Worm (Caenorhabditis elegans) whole organism, L1 larva: Measurements from ENCODE around the gene golg-4.
A peak's percentile ranks its signal among the peaks of the same experiment; 100 is the strongest.

ENCODE experiments used
- C34B4.2 ChIP-seq: sonication (generic microtip); optimal IDR thresholded peaks from 2 replicates; lab custom pipeline; 2017; ENCODE audit warnings: mild to moderate bottlenecking, missing genetic modification characterization, missing compliant biosample characterization
- F16B12.6 ChIP-seq: fragments of 150-350 bp; optimal IDR thresholded peaks from 2 replicates; lab custom pipeline; 2014; ENCODE audit warnings: missing biosample characterization, missing genetic modification characterization
- Y116A8C.19 ChIP-seq: sonication (generic microtip); optimal IDR thresholded peaks from 2 replicates; lab custom pipeline; 2016; ENCODE audit warnings: missing compliant biosample characterization, missing genetic modification characterization, borderline replicate concordance
- aha-1 ChIP-seq: fragments of 150-350 bp; optimal IDR thresholded peaks from 2 replicates; lab custom pipeline; 2014; ENCODE audit warnings: missing biosample characterization, missing genetic modification characterization
- alr-1 ChIP-seq: fragments of 200-800 bp; sonication (Bioruptor generic); optimal IDR thresholded peaks from 2 replicates; lab custom pipeline; 2018; ENCODE audit warnings: borderline replicate concordance, mild to moderate bottlenecking, missing genetic modification characterization, missing compliant biosample characterization
- blmp-1 ChIP-seq: fragments of 150-350 bp; optimal IDR thresholded peaks from 2 replicates; lab custom pipeline; 2014; ENCODE audit warnings: missing biosample characterization, missing genetic modification characterization
- ceh-8 ChIP-seq: fragments of 200-800 bp; sonication (Bioruptor generic); optimal IDR thresholded peaks from 2 replicates; lab custom pipeline; 2018; ENCODE audit warnings: mild to moderate bottlenecking, missing genetic modification characterization, moderate library complexity, missing compliant biosample characterization
- ceh-82 ChIP-seq, 3 experiments: fragments of 150-350 bp in 1 of 3; sonication (generic microtip) in 2 of 3; optimal IDR thresholded peaks; 2 replicates each; lab custom pipeline; 2014 to 2017; ENCODE audit warnings: missing biosample characterization in 3 of 3, missing genetic modification characterization in 3 of 3
- ceh-88 ChIP-seq: fragments of 200-800 bp; sonication (Bioruptor generic); IDR thresholded peaks from 2 replicates; pipeline ENCODE4 v1.3.6; 2022; ENCODE audit warnings: missing genetic modification characterization, missing compliant biosample characterization
- ceh-90 ChIP-seq: sonication (generic microtip); optimal IDR thresholded peaks from 2 replicates; lab custom pipeline; 2016; ENCODE audit warnings: missing genetic modification characterization, missing compliant biosample characterization
- dpl-1 ChIP-seq, 3 experiments: fragments of 150-350 bp in 2 of 3; sonication (generic microtip) in 1 of 3; optimal IDR thresholded peaks; 2 replicates each; lab custom pipeline; 2014 to 2017; ENCODE audit warnings: missing biosample characterization in 3 of 3, missing genetic modification characterization in 3 of 3, missing genetic modification reagents in 3 of 3
- efl-1 ChIP-seq, 4 experiments: fragments of 150-350 bp; optimal IDR thresholded peaks in 3 of 4; peaks in 1 of 4; 1 replicate in 1 of 4; 2 replicates in 3 of 4; lab custom pipeline; 2014; ENCODE audit warnings: missing biosample characterization in 2 of 4, missing genetic modification characterization in 2 of 4, missing genetic modification reagents in 2 of 4
- efl-3 ChIP-seq: fragments of 200-800 bp; sonication (Bioruptor generic); optimal IDR thresholded peaks from 2 replicates; lab custom pipeline; 2018; ENCODE audit warnings: mild to moderate bottlenecking, missing genetic modification characterization, missing compliant biosample characterization
- egl-13 ChIP-seq: sonication (generic microtip); optimal IDR thresholded peaks from 2 replicates; lab custom pipeline; 2016; ENCODE audit warnings: missing genotype, missing genetic modification reagents, missing genetic modification characterization, missing compliant biosample characterization
- egl-27 ChIP-seq, 2 experiments: fragments of 150-350 bp in 1 of 2; sonication (generic microtip); optimal IDR thresholded peaks; 3 replicates each; lab custom pipeline; 2017 to 2018; ENCODE audit warnings: missing biosample characterization in 2 of 2, missing genetic modification characterization in 2 of 2, missing genetic modification reagents in 2 of 2
- ets-5 ChIP-seq: fragments of 200-800 bp; sonication (Bioruptor generic); IDR thresholded peaks from 2 replicates; pipeline ENCODE4 v1.3.6; 2022; ENCODE audit warnings: missing genetic modification characterization, missing compliant biosample characterization
- fkh-4 ChIP-seq: sonication (generic microtip); optimal IDR thresholded peaks from 2 replicates; lab custom pipeline; 2016; ENCODE audit warnings: missing compliant biosample characterization, missing genetic modification characterization, borderline replicate concordance
- hlh-17 ChIP-seq: fragments of 200-800 bp; sonication (Bioruptor generic); optimal IDR thresholded peaks from 2 replicates; lab custom pipeline; 2018; ENCODE audit warnings: missing genetic modification characterization, mild to moderate bottlenecking, missing compliant biosample characterization, moderate library complexity, borderline replicate concordance
- hpl-2 ChIP-seq: fragments of 150-350 bp; optimal IDR thresholded peaks from 2 replicates; lab custom pipeline; 2014; ENCODE audit warnings: missing biosample characterization, missing genetic modification reagents, missing genetic modification characterization
- isw-1 ChIP-seq: fragments of 200-800 bp; sonication (Bioruptor generic); IDR thresholded peaks from 2 replicates; pipeline ENCODE4 v1.3.6; 2022; ENCODE audit warnings: missing genetic modification characterization, missing compliant biosample characterization
- jun-1 ChIP-seq: fragments of 150-350 bp; optimal IDR thresholded peaks from 2 replicates; lab custom pipeline; 2014; ENCODE audit warnings: missing biosample characterization, missing genetic modification reagents, missing genetic modification characterization
- lin-13 ChIP-seq: fragments of 150-350 bp; optimal IDR thresholded peaks from 2 replicates; lab custom pipeline; 2014; ENCODE audit warnings: missing biosample characterization, missing genetic modification reagents, missing genetic modification characterization
- lin-14 ChIP-seq: fragments of 200-800 bp; sonication (Bioruptor generic); optimal IDR thresholded peaks from 2 replicates; lab custom pipeline; 2018; ENCODE audit warnings: mild to moderate bottlenecking, missing genetic modification characterization, moderate library complexity, missing compliant biosample characterization
- lin-15B ChIP-seq: fragments of 150-350 bp; sonication (generic microtip); optimal IDR thresholded peaks from 3 replicates; lab custom pipeline; 2014; ENCODE audit warnings: missing biosample characterization, missing genetic modification characterization
- lin-35 ChIP-seq, 2 experiments: fragments of 150-350 bp; optimal IDR thresholded peaks; 2 replicates each; lab custom pipeline; 2014; ENCODE audit warnings: missing biosample characterization in 2 of 2, missing genetic modification characterization in 2 of 2, missing genetic modification reagents in 2 of 2
- lin-39 ChIP-seq: fragments of 150-350 bp; optimal IDR thresholded peaks from 2 replicates; lab custom pipeline; 2014; ENCODE audit warnings: missing biosample characterization, missing genetic modification reagents, missing genetic modification characterization
- lir-3 ChIP-seq: sonication (generic microtip); optimal IDR thresholded peaks from 2 replicates; lab custom pipeline; 2016; ENCODE audit warnings: mild to moderate bottlenecking, missing genetic modification characterization, moderate library complexity, missing compliant biosample characterization; ENCODE audit not compliant: poor library complexity
- lsy-2 ChIP-seq, 2 experiments: fragments of 150-350 bp; optimal IDR thresholded peaks; 2 replicates each; lab custom pipeline; 2014; ENCODE audit warnings: missing biosample characterization in 2 of 2, missing genetic modification characterization in 2 of 2
- mab-9 ChIP-seq: fragments of 200-800 bp; sonication (Bioruptor generic); IDR thresholded peaks from 2 replicates; pipeline ENCODE4 v1.3.6; 2022; ENCODE audit warnings: missing genetic modification reagents, missing genetic modification characterization, missing compliant biosample characterization
- mdl-1 ChIP-seq, 2 experiments: fragments of 150-350 bp; optimal IDR thresholded peaks; 2 replicates each; lab custom pipeline; 2014 to 2017; ENCODE audit warnings: missing biosample characterization in 2 of 2, missing genetic modification characterization in 2 of 2, inconsistent platforms in 1 of 2
- mef-2 ChIP-seq: fragments of 150-350 bp; optimal IDR thresholded peaks from 2 replicates; lab custom pipeline; 2014; ENCODE audit warnings: missing biosample characterization, missing genetic modification characterization
- mep-1 ChIP-seq: fragments of 150-350 bp; optimal IDR thresholded peaks from 2 replicates; lab custom pipeline; 2014; ENCODE audit warnings: missing biosample characterization, missing genetic modification characterization
- nhr-12 ChIP-seq: sonication (generic microtip); optimal IDR thresholded peaks from 2 replicates; lab custom pipeline; 2017; ENCODE audit warnings: missing biosample characterization, missing genetic modification characterization
- nhr-20 ChIP-seq: sonication (generic microtip); optimal IDR thresholded peaks from 2 replicates; lab custom pipeline; 2016; ENCODE audit warnings: mild to moderate bottlenecking, missing genetic modification characterization, missing compliant biosample characterization
- nhr-237 ChIP-seq: fragments of 150-350 bp; optimal IDR thresholded peaks from 2 replicates; lab custom pipeline; 2014; ENCODE audit warnings: missing biosample characterization, missing genetic modification characterization
- nhr-47 ChIP-seq: sonication (generic microtip); optimal IDR thresholded peaks from 2 replicates; lab custom pipeline; 2016; ENCODE audit warnings: mild to moderate bottlenecking, missing genetic modification characterization, moderate library complexity, missing compliant biosample characterization
- nhr-71 ChIP-seq: sonication (generic microtip); optimal IDR thresholded peaks from 2 replicates; lab custom pipeline; 2016; ENCODE audit warnings: mild to moderate bottlenecking, missing genetic modification characterization, moderate library complexity, missing compliant biosample characterization
- nhr-77 ChIP-seq: fragments of 150-350 bp; optimal IDR thresholded peaks from 2 replicates; lab custom pipeline; 2014; ENCODE audit warnings: missing biosample characterization, missing genetic modification characterization
- pax-3 ChIP-seq: fragments of 200-800 bp; sonication (Bioruptor generic); optimal IDR thresholded peaks from 2 replicates; lab custom pipeline; 2018; ENCODE audit warnings: mild to moderate bottlenecking, missing genetic modification characterization, moderate library complexity, missing compliant biosample characterization
- rnt-1 ChIP-seq: sonication (generic microtip); optimal IDR thresholded peaks from 2 replicates; lab custom pipeline; 2016; ENCODE audit warnings: mild to moderate bottlenecking, missing genetic modification characterization, moderate library complexity, missing compliant biosample characterization
- skn-1 ChIP-seq: fragments of 150-350 bp; optimal IDR thresholded peaks from 2 replicates; lab custom pipeline; 2014; ENCODE audit warnings: missing biosample characterization, missing genetic modification characterization
- sox-4 ChIP-seq: sonication (generic microtip); optimal IDR thresholded peaks from 2 replicates; lab custom pipeline; 2016; ENCODE audit warnings: missing genetic modification characterization, missing compliant biosample characterization
- sup-37 ChIP-seq: fragments of 200-800 bp; sonication (Bioruptor generic); optimal IDR thresholded peaks from 2 replicates; lab custom pipeline; 2018; ENCODE audit warnings: mild to moderate bottlenecking, missing genetic modification characterization, missing compliant biosample characterization
- swsn-7 ChIP-seq: sonication (generic microtip); optimal IDR thresholded peaks from 2 replicates; lab custom pipeline; 2016; ENCODE audit warnings: missing genetic modification characterization, missing compliant biosample characterization
- tbx-2 ChIP-seq: sonication (generic microtip); optimal IDR thresholded peaks from 2 replicates; lab custom pipeline; 2016; ENCODE audit warnings: missing genetic modification characterization, missing compliant biosample characterization
- tlp-1 ChIP-seq: fragments of 150-350 bp; optimal IDR thresholded peaks from 2 replicates; lab custom pipeline; 2014; ENCODE audit warnings: missing biosample characterization, missing genetic modification characterization
- unc-130 ChIP-seq: fragments of 150-350 bp; optimal IDR thresholded peaks from 2 replicates; lab custom pipeline; 2017; ENCODE audit warnings: missing biosample characterization, missing genetic modification characterization, inconsistent platforms
- unc-30 ChIP-seq: sonication (generic microtip); optimal IDR thresholded peaks from 2 replicates; lab custom pipeline; 2017; ENCODE audit warnings: missing biosample characterization, missing genetic modification characterization
- unc-86 ChIP-seq: sonication (generic microtip); optimal IDR thresholded peaks from 2 replicates; lab custom pipeline; 2016; ENCODE audit warnings: missing genetic modification characterization, missing compliant biosample characterization
- xbp-1 ChIP-seq: sonication (generic microtip); optimal IDR thresholded peaks from 2 replicates; lab custom pipeline; 2016; ENCODE audit warnings: missing genetic modification characterization, missing compliant biosample characterization
- zag-1 ChIP-seq: fragments of 150-350 bp; optimal IDR thresholded peaks from 2 replicates; lab custom pipeline; 2014; ENCODE audit warnings: missing biosample characterization, missing genetic modification characterization
- ztf-11 ChIP-seq, 2 experiments: sonication (generic microtip); optimal IDR thresholded peaks; 2 replicates each; lab custom pipeline; 2016 to 2017; ENCODE audit warnings: missing genetic modification characterization in 2 of 2, missing biosample characterization in 1 of 2, missing compliant biosample characterization in 1 of 2

Gene golg-4

ce11 chrIII:3456226-3456625 is 50.9 kb downstream of the golg-4 start (continued):
- peak; percentile 97 for TF ChIP-seq lin-14 (GFP tag; lab: Kevin White, UChicago)
- peak; percentile 99 for TF ChIP-seq tbx-2
- peak; percentile 57 to 64 for TF ChIP-seq egl-27 (tag; optimal IDR thresholded peaks at IDR 0.05; lab: Kevin White, UChicago)
- TF ChIP-seq lsy-2 (tag; optimal IDR thresholded peaks at IDR 0.05; lab: Kevin White, UChicago) = peak; percentile 99
- TF ChIP-seq lin-13 (GFP tag; lab: Kevin White, UChicago) = peak; percentile 99
- TF ChIP-seq mab-9 (GFP tag; lab: Robert Waterston, UW) = peak; percentile 97
- peak; percentile 99 for TF ChIP-seq lin-15B (tag; lab: Kevin White, UChicago)
- peak; percentile 97 for TF ChIP-seq rnt-1 (tag; lab: Kevin White, UChicago)
- peak; percentile 68 for TF ChIP-seq zag-1 (tag; lab: Kevin White, UChicago)
- TF ChIP-seq isw-1 (GFP tag; lab: Robert Waterston, UW) = peak; percentile 98
- peak; percentile 93 to 96 (median 94) for TF ChIP-seq dpl-1 (GFP tag; optimal IDR thresholded peaks at IDR 0.05; lab: Kevin White, UChicago)
- peak; percentile 99 for TF ChIP-seq nhr-71 (tag; lab: Kevin White, UChicago)
- peak; percentile 60 for TF ChIP-seq C34B4.2 (tag; lab: Kevin White, UChicago)
- no peak for TF ChIP-seq ets-5 (GFP tag; lab: Robert Waterston, UW)
- TF ChIP-seq nhr-20 = peak; percentile 99
- TF ChIP-seq mef-2 = peak; percentile 86
- TF ChIP-seq blmp-1 = peak; percentile 77
- peak; percentile 97 for TF ChIP-seq pax-3 (tag; lab: Kevin White, UChicago)
- TF ChIP-seq Y116A8C.19 = peak; percentile 62
- peak; percentile 86 for TF ChIP-seq skn-1 (tag; lab: Kevin White, UChicago)
- TF ChIP-seq fkh-4 (tag; lab: Kevin White, UChicago) = peak; percentile 92
- TF ChIP-seq efl-3 = peak; percentile 54
- peak; percentile 98 for TF ChIP-seq mep-1 (tag; lab: Kevin White, UChicago)
- TF ChIP-seq nhr-77 (tag; lab: Kevin White, UChicago) = peak; percentile 99
- peak; percentile 98 for TF ChIP-seq unc-130 (tag; lab: Kevin White, UChicago)
- TF ChIP-seq lin-35 (GFP tag; optimal IDR thresholded peaks at IDR 0.05; lab: Kevin White, UChicago) = peak; percentile 93 to 97
- TF ChIP-seq jun-1 (tag; lab: Kevin White, UChicago) = peak; percentile 96
- peak; percentile 93 for TF ChIP-seq sox-4 (tag; lab: Kevin White, UChicago)
- TF ChIP-seq hlh-17 = no peak
- TF ChIP-seq nhr-237 (tag; lab: Kevin White, UChicago) = peak; percentile 96
- TF ChIP-seq unc-86 (tag; lab: Kevin White, UChicago) = peak; percentile 97
- peak; percentile 89 for TF ChIP-seq lir-3 (tag; lab: Kevin White, UChicago)
- peak; percentile 83 for TF ChIP-seq aha-1 (tag; lab: Kevin White, UChicago)
- peak; percentile 98 for TF ChIP-seq egl-13
- no peak for TF ChIP-seq unc-30 (tag; lab: Kevin White, UChicago)
- TF ChIP-seq nhr-12 (tag; lab: Kevin White, UChicago) = no peak
- peak; percentile 71 for TF ChIP-seq ceh-90 (tag; lab: Kevin White, UChicago)
- TF ChIP-seq ceh-8 (GFP tag; lab: Kevin White, UChicago) = peak; percentile 97
- peak in 1 of 2 experiments; percentile 93 for TF ChIP-seq ztf-11 (tag; optimal IDR thresholded peaks at IDR 0.05; lab: Kevin White, UChicago)
- peak; percentile 99 for TF ChIP-seq swsn-7 (tag; lab: Kevin White, UChicago)
- peak in 1 of 2 experiments; percentile 94 for TF ChIP-seq mdl-1 (tag; optimal IDR thresholded peaks at IDR 0.05; lab: Kevin White, UChicago)
- peak; percentile 99 for TF ChIP-seq hpl-2 (GFP tag; lab: Kevin White, UChicago)
- TF ChIP-seq ceh-88 = peak; percentile 96
- no peak for TF ChIP-seq tlp-1 (tag; lab: Kevin White, UChicago)
- TF ChIP-seq efl-1 (optimal IDR thresholded peaks at IDR 0.05; lab: Kevin White, UChicago) = peak; percentile 98
- peak; percentile 91 to 99 for TF ChIP-seq efl-1 (GFP tag; optimal IDR thresholded peaks at IDR 0.05 in 1 of 2; lab: Kevin White, UChicago)
- peak; percentile 100 for TF ChIP-seq F16B12.6 (tag; lab: Kevin White, UChicago)
- TF ChIP-seq sup-37 (GFP tag; lab: Kevin White, UChicago) = peak; percentile 88
- TF ChIP-seq alr-1 (tag; lab: Kevin White, UChicago) = no peak
- peak; percentile 97 to 99 (median 98) for TF ChIP-seq ceh-82 (tag; optimal IDR thresholded peaks at IDR 0.05; lab: Kevin White, UChicago)
- TF ChIP-seq nhr-47 (tag; lab: Kevin White, UChicago) = peak; percentile 99
- TF ChIP-seq lin-39 (tag; lab: Kevin White, UChicago) = peak; percentile 91
- peak; percentile 99 for TF ChIP-seq xbp-1 (tag; lab: Kevin White, UChicago)
